Fruit fly (Drosophila melanogaster) whole organism: Measurements from ENCODE around the gene CG18599.

Experiments used
- CG8478 ChIP-seq: fragments of >200 bp; optimal IDR thresholded peaks from 2 replicates; lab custom pipeline; 2018; ENCODE audit warnings: inconsistent platforms
- Dll ChIP-seq: fragments of >200 bp; optimal IDR thresholded peaks from 2 replicates; lab custom pipeline; 2017
- EcR ChIP-seq, 2 experiments: fragments of >200 bp; optimal IDR thresholded peaks; 2 replicates each; lab custom pipeline; 2017; ENCODE audit warnings: missing biosample characterization in 2 of 2, missing genetic modification characterization in 2 of 2, missing genetic modification reagents in 2 of 2
- psq ChIP-seq: fragments of >200 bp; optimal IDR thresholded peaks from 2 replicates; lab custom pipeline; 2017
- usp ChIP-seq: fragments of >200 bp; optimal IDR thresholded peaks from 2 replicates; lab custom pipeline; 2017; ENCODE audit warnings: missing biosample characterization, missing genetic modification characterization, mixed read lengths

- TF ChIP-seq psq (lab: Kevin White, UChicago), result no peak
- TF ChIP-seq Dll (lab: Kevin White, UChicago), result no peak
- no peak for TF ChIP-seq usp (GFP tag; lab: Kevin White, UChicago)
- TF ChIP-seq CG8478, result no peak
- TF ChIP-seq EcR (GFP tag; optimal IDR thresholded peaks at IDR 0.05; lab: Kevin White, UChicago), result no peak
Measured at dm6 chr3R:18245044-18245596, 22.5 kb upstream of the CG18599 start.
